Fruit fly (Drosophila melanogaster) whole organism, larva: Measurements from ENCODE around the gene bb8.

Experiments used
- noc ChIP-seq: fragments of 200-800 bp; sonication (Bioruptor generic); optimal IDR thresholded peaks from 3 replicates; lab custom pipeline; 2019; ENCODE audit warnings: missing biosample characterization, mild to moderate bottlenecking, missing genetic modification characterization, moderate library complexity

bb8 gene

dm6 chr3R:23290089-23290488 lies at the start of gene bb8:
bb8 (minus strand) TSS chr3R:23290189.
- no peak for TF ChIP-seq noc (tag; lab: Kevin White, UChicago)

- no peak for TF ChIP-seq noc (tag; lab: Kevin White, UChicago)
These were observed 48.3 kb upstream of the bb8 start for dm6 chr3R:23338290-23338689.

dm6 chr3R:23337183-23337825 lies 47.3 kb upstream of the bb8 start:
- TF ChIP-seq noc (tag; lab: Kevin White, UChicago): peak; percentile 73

dm6 chr3R:23336513-23336912 lies 46.5 kb upstream of the bb8 start:
- no peak for TF ChIP-seq noc (tag; lab: Kevin White, UChicago)

dm6 chr3R:23335577-23335976 lies 45.6 kb upstream of the bb8 start:
- peak; percentile 95 for TF ChIP-seq noc (tag; lab: Kevin White, UChicago)

- peak; percentile 64 for TF ChIP-seq noc (tag; lab: Kevin White, UChicago)
These were observed 44.9 kb upstream of the bb8 start for dm6 chr3R:23334866-23335265.

- TF ChIP-seq noc (tag; lab: Kevin White, UChicago): no peak
These were observed 44.2 kb upstream of the bb8 start for dm6 chr3R:23334036-23334744.

dm6 chr3R:23333334-23334035 lies 43.5 kb upstream of the bb8 start:
- TF ChIP-seq noc (tag; lab: Kevin White, UChicago): no peak

dm6 chr3R:23332535-23333333 lies 42.7 kb upstream of the bb8 start:
- peak; percentile 59 for TF ChIP-seq noc (tag; lab: Kevin White, UChicago)

dm6 chr3R:23331865-23332367 lies 41.9 kb upstream of the bb8 start:
- peak; percentile 68 for TF ChIP-seq noc (tag; lab: Kevin White, UChicago)

- TF ChIP-seq noc (tag; lab: Kevin White, UChicago): no peak
These were observed 41.3 kb upstream of the bb8 start for dm6 chr3R:23331280-23331679.

dm6 chr3R:23327707-23328106 lies 37.7 kb upstream of the bb8 start:
- TF ChIP-seq noc (tag; lab: Kevin White, UChicago): no peak

dm6 chr3R:23326292-23326691 lies 36.3 kb upstream of the bb8 start:
- peak; percentile 29 for TF ChIP-seq noc (tag; lab: Kevin White, UChicago)

dm6 chr3R:23325710-23326109 lies 35.7 kb upstream of the bb8 start:
- TF ChIP-seq noc (tag; lab: Kevin White, UChicago): no peak

dm6 chr3R:23323639-23324350 lies 33.8 kb upstream of the bb8 start:
- TF ChIP-seq noc (tag; lab: Kevin White, UChicago): no peak
